Worm (Caenorhabditis elegans) whole organism, L1 larva: ENCODE measurements around the gene ifas-1.

Experiments used
- C16A3.4 ChIP-seq: fragments of 150-350 bp; optimal IDR thresholded peaks from 2 replicates; lab custom pipeline; 2014; ENCODE audit warnings: missing biosample characterization, missing genetic modification characterization
- aha-1 ChIP-seq: fragments of 150-350 bp; optimal IDR thresholded peaks from 2 replicates; lab custom pipeline; 2014; ENCODE audit warnings: missing biosample characterization, missing genetic modification characterization
- aly-2 ChIP-seq: fragments of 150-350 bp; optimal IDR thresholded peaks from 2 replicates; lab custom pipeline; 2014; ENCODE audit warnings: missing biosample characterization, missing genetic modification characterization
- ama-1 ChIP-seq: fragments of 150-350 bp; optimal IDR thresholded peaks from 2 replicates; lab custom pipeline; 2014
- blmp-1 ChIP-seq: fragments of 150-350 bp; optimal IDR thresholded peaks from 2 replicates; lab custom pipeline; 2014; ENCODE audit warnings: missing biosample characterization, missing genetic modification characterization
- ceh-8 ChIP-seq: fragments of 200-800 bp; sonication (Bioruptor generic); optimal IDR thresholded peaks from 2 replicates; lab custom pipeline; 2018; ENCODE audit warnings: mild to moderate bottlenecking, missing genetic modification characterization, moderate library complexity, missing compliant biosample characterization
- ceh-88 ChIP-seq: fragments of 200-800 bp; sonication (Bioruptor generic); IDR thresholded peaks from 2 replicates; pipeline ENCODE4 v1.3.6; 2022; ENCODE audit warnings: missing genetic modification characterization, missing compliant biosample characterization
- dpl-1 ChIP-seq, 3 experiments: fragments of 150-350 bp in 2 of 3; sonication (generic microtip) in 1 of 3; optimal IDR thresholded peaks; 2 replicates each; lab custom pipeline; 2014 to 2017; ENCODE audit warnings: missing biosample characterization in 3 of 3, missing genetic modification characterization in 3 of 3, missing genetic modification reagents in 3 of 3
- efl-1 ChIP-seq, 4 experiments: fragments of 150-350 bp; optimal IDR thresholded peaks in 3 of 4; peaks in 1 of 4; 1 replicate in 1 of 4; 2 replicates in 3 of 4; lab custom pipeline; 2014; ENCODE audit warnings: missing biosample characterization in 2 of 4, missing genetic modification characterization in 2 of 4, missing genetic modification reagents in 2 of 4
- efl-3 ChIP-seq: fragments of 200-800 bp; sonication (Bioruptor generic); optimal IDR thresholded peaks from 2 replicates; lab custom pipeline; 2018; ENCODE audit warnings: mild to moderate bottlenecking, missing genetic modification characterization, missing compliant biosample characterization
- egl-13 ChIP-seq: sonication (generic microtip); optimal IDR thresholded peaks from 2 replicates; lab custom pipeline; 2016; ENCODE audit warnings: missing genotype, missing genetic modification reagents, missing genetic modification characterization, missing compliant biosample characterization
- egl-27 ChIP-seq, 2 experiments: fragments of 150-350 bp in 1 of 2; sonication (generic microtip); optimal IDR thresholded peaks; 3 replicates each; lab custom pipeline; 2017 to 2018; ENCODE audit warnings: missing biosample characterization in 2 of 2, missing genetic modification characterization in 2 of 2, missing genetic modification reagents in 2 of 2
- elt-2 ChIP-seq: sonication (generic microtip); optimal IDR thresholded peaks from 2 replicates; lab custom pipeline; 2016; ENCODE audit warnings: missing genetic modification characterization, mild to moderate bottlenecking, inconsistent platforms, missing compliant biosample characterization, missing genetic modification reagents
- fos-1 ChIP-seq: fragments of 150-350 bp; optimal IDR thresholded peaks from 2 replicates; lab custom pipeline; 2014; ENCODE audit warnings: missing biosample characterization, missing genetic modification characterization
- hpl-2 ChIP-seq: fragments of 150-350 bp; optimal IDR thresholded peaks from 2 replicates; lab custom pipeline; 2014; ENCODE audit warnings: missing biosample characterization, missing genetic modification reagents, missing genetic modification characterization
- irx-1 ChIP-seq: sonication (generic microtip); optimal IDR thresholded peaks from 2 replicates; lab custom pipeline; 2016; ENCODE audit warnings: missing genetic modification characterization, missing compliant biosample characterization
- lin-13 ChIP-seq: fragments of 150-350 bp; optimal IDR thresholded peaks from 2 replicates; lab custom pipeline; 2014; ENCODE audit warnings: missing biosample characterization, missing genetic modification reagents, missing genetic modification characterization
- lir-3 ChIP-seq: sonication (generic microtip); optimal IDR thresholded peaks from 2 replicates; lab custom pipeline; 2016; ENCODE audit warnings: mild to moderate bottlenecking, missing genetic modification characterization, moderate library complexity, missing compliant biosample characterization; ENCODE audit not compliant: poor library complexity
- mdl-1 ChIP-seq, 2 experiments: fragments of 150-350 bp; optimal IDR thresholded peaks; 2 replicates each; lab custom pipeline; 2014 to 2017; ENCODE audit warnings: missing biosample characterization in 2 of 2, missing genetic modification characterization in 2 of 2, inconsistent platforms in 1 of 2
- mef-2 ChIP-seq: fragments of 150-350 bp; optimal IDR thresholded peaks from 2 replicates; lab custom pipeline; 2014; ENCODE audit warnings: missing biosample characterization, missing genetic modification characterization
- nhr-12 ChIP-seq: sonication (generic microtip); optimal IDR thresholded peaks from 2 replicates; lab custom pipeline; 2017; ENCODE audit warnings: missing biosample characterization, missing genetic modification characterization
- nhr-237 ChIP-seq: fragments of 150-350 bp; optimal IDR thresholded peaks from 2 replicates; lab custom pipeline; 2014; ENCODE audit warnings: missing biosample characterization, missing genetic modification characterization
- nhr-28 ChIP-seq: fragments of 150-350 bp; optimal IDR thresholded peaks from 2 replicates; lab custom pipeline; 2014; ENCODE audit warnings: missing biosample characterization, missing genetic modification characterization
- nhr-71 ChIP-seq: sonication (generic microtip); optimal IDR thresholded peaks from 2 replicates; lab custom pipeline; 2016; ENCODE audit warnings: mild to moderate bottlenecking, missing genetic modification characterization, moderate library complexity, missing compliant biosample characterization
- nhr-77 ChIP-seq: fragments of 150-350 bp; optimal IDR thresholded peaks from 2 replicates; lab custom pipeline; 2014; ENCODE audit warnings: missing biosample characterization, missing genetic modification characterization
- nhr-85 ChIP-seq: sonication (generic microtip); peaks from one replicate; lab custom pipeline; 2016; ENCODE audit warnings: missing genetic modification characterization, inconsistent platforms, missing compliant biosample characterization
- pag-3 ChIP-seq: sonication (generic microtip); optimal IDR thresholded peaks from 2 replicates; lab custom pipeline; 2017; ENCODE audit warnings: missing genetic modification characterization, mild to moderate bottlenecking, missing compliant biosample characterization, antibody characterized with exemption, borderline replicate concordance; ENCODE audit not compliant: insufficient read depth
- skn-1 ChIP-seq: fragments of 150-350 bp; optimal IDR thresholded peaks from 2 replicates; lab custom pipeline; 2014; ENCODE audit warnings: missing biosample characterization, missing genetic modification characterization
- snpc-4 ChIP-seq: fragments of 150-350 bp; optimal IDR thresholded peaks from 2 replicates; lab custom pipeline; 2014; ENCODE audit warnings: missing biosample characterization, missing genetic modification characterization
- tlp-1 ChIP-seq: fragments of 150-350 bp; optimal IDR thresholded peaks from 2 replicates; lab custom pipeline; 2014; ENCODE audit warnings: missing biosample characterization, missing genetic modification characterization
- unc-130 ChIP-seq: fragments of 150-350 bp; optimal IDR thresholded peaks from 2 replicates; lab custom pipeline; 2017; ENCODE audit warnings: missing biosample characterization, missing genetic modification characterization, inconsistent platforms
- unc-98 ChIP-seq: fragments of 200-800 bp; sonication (Bioruptor generic); IDR thresholded peaks from 2 replicates; pipeline ENCODE4 v1.3.6; 2022; ENCODE audit warnings: missing genetic modification characterization, missing compliant biosample characterization
- ztf-11 ChIP-seq, 2 experiments: sonication (generic microtip); optimal IDR thresholded peaks; 2 replicates each; lab custom pipeline; 2016 to 2017; ENCODE audit warnings: missing genetic modification characterization in 2 of 2, missing biosample characterization in 1 of 2, missing compliant biosample characterization in 1 of 2

ifas-1 gene

ce11 chrII:3659776-3660175 lies 28.7 kb downstream of the ifas-1 start, which contains the start of gene F19B10.4:
Gene F19B10.4, plus strand, starts transcription at chrII:3660076.
- TF ChIP-seq irx-1 (tag; lab: Kevin White, UChicago) = no peak
- TF ChIP-seq nhr-85 (tag; lab: Kevin White, UChicago) = no peak
- TF ChIP-seq ztf-11 (tag; optimal IDR thresholded peaks at IDR 0.05; lab: Kevin White, UChicago) = no peak
- no peak for TF ChIP-seq unc-98 (GFP tag; lab: Robert Waterston, UW)
- no peak for TF ChIP-seq unc-130 (tag; lab: Kevin White, UChicago)
- TF ChIP-seq dpl-1 (GFP tag; optimal IDR thresholded peaks at IDR 0.05; lab: Kevin White, UChicago) = no peak

- TF ChIP-seq efl-1 (optimal IDR thresholded peaks at IDR 0.05; lab: Kevin White, UChicago) (no peak), efl-1 (GFP tag; optimal IDR thresholded peaks at IDR 0.05 in 1 of 2; lab: Kevin White, UChicago) (peak in 1 of 2 experiments; percentile 31), egl-27 (tag; optimal IDR thresholded peaks at IDR 0.05; lab: Kevin White, UChicago) (no peak)
Observed at ce11 chrII:3655378-3655777, 33.1 kb downstream of the ifas-1 start, which contains the start of gene F19B10.5. Gene F19B10.5, plus strand, starts transcription at chrII:3655678.

- TF ChIP-seq lin-13 (no peak), nhr-12 (tag; lab: Kevin White, UChicago) (no peak)
Observed at ce11 chrII:3647111-3647510, 41.4 kb downstream of the ifas-1 start, which contains the start of gene fbxb-33. Gene fbxb-33, plus strand, starts transcription at chrII:3647411.

DNA sequence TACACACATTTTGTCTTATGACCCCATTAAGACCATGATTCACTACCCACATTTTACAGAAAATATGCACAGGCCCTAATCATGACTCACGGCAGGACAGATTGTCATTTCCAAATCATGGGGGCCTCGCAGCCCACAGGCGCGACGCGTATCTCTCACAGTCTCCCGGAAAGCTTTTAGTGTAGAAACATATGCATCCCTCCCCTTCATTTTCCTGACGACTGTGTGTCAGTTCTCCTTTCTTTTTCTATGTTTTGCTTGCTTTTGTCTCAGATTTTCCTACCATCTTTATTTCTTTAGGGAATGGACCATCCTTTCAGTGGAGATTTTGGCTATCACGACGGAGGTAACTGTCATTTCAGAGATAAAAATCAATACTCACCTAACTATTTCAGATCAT lies 47.3 kb downstream of the ifas-1 start, which contains the start of gene M151.1:
Gene M151.1 (plus strand): TSS at position 301 of the 400 bp plus-strand sequence.
- TF ChIP-seq efl-1 (optimal IDR thresholded peaks at IDR 0.05; lab: Kevin White, UChicago) (no peak), efl-1 (GFP tag; optimal IDR thresholded peaks at IDR 0.05 in 1 of 2; lab: Kevin White, UChicago) (peak in 1 of 2 experiments; percentile 47), ztf-11 (tag; optimal IDR thresholded peaks at IDR 0.05; lab: Kevin White, UChicago) (no peak)

DNA sequence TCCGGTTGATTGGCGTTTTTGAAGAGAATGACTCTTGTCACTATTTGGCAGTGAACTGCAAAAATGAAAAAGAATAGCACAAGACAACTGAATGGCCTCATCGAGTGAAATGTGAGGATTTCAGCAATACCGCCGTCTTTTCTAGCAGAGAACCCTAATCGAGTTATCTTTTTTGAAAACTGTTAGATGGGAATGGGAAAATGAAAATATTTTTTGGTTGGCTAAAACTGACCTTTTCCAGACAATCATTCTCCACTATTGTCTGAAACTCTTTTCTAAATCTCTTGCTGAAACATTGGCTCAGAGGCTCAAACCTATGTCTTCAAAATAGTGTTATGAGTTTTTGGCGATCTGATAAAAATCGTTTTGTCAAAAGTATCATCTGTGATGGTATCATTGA lies 48.3 kb downstream of the ifas-1 start, which contains the start of gene M151.10:
Gene M151.10 (minus strand): TSS at position 101 of the 400 bp plus-strand sequence.
- no peak for TF ChIP-seq nhr-85 (tag; lab: Kevin White, UChicago)
- TF ChIP-seq elt-2 (tag; lab: Kevin White, UChicago) = no peak
- TF ChIP-seq irx-1 (tag; lab: Kevin White, UChicago) = no peak
- TF ChIP-seq skn-1 (tag; lab: Kevin White, UChicago) = no peak
- no peak for TF ChIP-seq nhr-71 (tag; lab: Kevin White, UChicago)
- TF ChIP-seq snpc-4 = no peak
- TF ChIP-seq tlp-1 = no peak
- no peak for TF ChIP-seq hpl-2 (GFP tag; lab: Kevin White, UChicago)
- no peak for TF ChIP-seq nhr-77 (tag; lab: Kevin White, UChicago)
- no peak for TF ChIP-seq dpl-1 (GFP tag; optimal IDR thresholded peaks at IDR 0.05; lab: Kevin White, UChicago)
- no peak for TF ChIP-seq aha-1 (tag; lab: Kevin White, UChicago)
- no peak for TF ChIP-seq ceh-8 (GFP tag; lab: Kevin White, UChicago)
- no peak for TF ChIP-seq nhr-237 (tag; lab: Kevin White, UChicago)
- no peak for TF ChIP-seq efl-3 (GFP tag; lab: Kevin White, UChicago)
- TF ChIP-seq ceh-88 (GFP tag; lab: Robert Waterston, UW) = no peak
- TF ChIP-seq, all 84 proteins: peak for 0

DNA sequence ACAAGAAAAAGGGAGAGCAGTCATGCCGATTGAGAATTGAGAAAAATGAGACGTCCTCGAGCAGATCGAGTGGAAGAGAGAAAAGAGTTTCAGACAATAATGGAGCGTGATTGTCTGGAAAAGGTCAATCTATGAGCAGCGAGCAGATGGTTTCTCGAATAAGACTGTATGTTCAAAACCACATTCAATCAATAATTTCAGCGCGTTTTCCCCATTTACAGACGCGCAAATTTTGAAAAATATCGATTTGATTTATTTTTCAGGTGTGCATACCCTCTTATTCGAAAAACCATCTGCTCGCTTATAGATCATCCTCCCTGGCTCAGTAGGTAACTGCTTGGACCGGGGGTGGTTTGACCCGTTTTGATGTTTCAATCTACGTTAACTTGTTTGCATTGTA lies 49.3 kb downstream of the ifas-1 start, which contains the start of gene fbxb-31:
Gene fbxb-31 (minus strand): TSS at position 101 of the 400 bp plus-strand sequence.
- TF ChIP-seq blmp-1 (tag; lab: Kevin White, UChicago) (no peak), ztf-11 (tag; optimal IDR thresholded peaks at IDR 0.05; lab: Kevin White, UChicago) (no peak), mef-2 (tag; lab: Kevin White, UChicago) (no peak), lin-13 (no peak), pag-3 (tag; lab: Kevin White, UChicago) (no peak), lir-3 (tag; lab: Kevin White, UChicago) (no peak), irx-1 (tag; lab: Kevin White, UChicago) (no peak), ceh-88 (GFP tag; lab: Robert Waterston, UW) (no peak), nhr-28 (tag; lab: Kevin White, UChicago) (no peak), dpl-1 (GFP tag; optimal IDR thresholded peaks at IDR 0.05; lab: Kevin White, UChicago) (no peak), fos-1 (no peak), aha-1 (tag; lab: Kevin White, UChicago) (no peak), aly-2 (tag; lab: Kevin White, UChicago) (no peak), egl-13 (no peak), ama-1 (no peak), C16A3.4 (tag; lab: Kevin White, UChicago) (no peak), mdl-1 (tag; optimal IDR thresholded peaks at IDR 0.05; lab: Kevin White, UChicago) (no peak)
- TF ChIP-seq, all 84 proteins: peak for 0
